Worm (Caenorhabditis elegans) whole organism, young adult: ENCODE measurements around the gene B0252.11.

Source experiments
- D2030.7 ChIP-seq: fragments of 200-800 bp; sonication (Bioruptor generic); IDR thresholded peaks from 2 replicates; pipeline ENCODE4 v1.3.6; 2022; ENCODE audit warnings: missing genetic modification reagents, missing genetic modification characterization, missing compliant biosample characterization
- F55B11.4 ChIP-seq: sonication (generic microtip); optimal IDR thresholded peaks from 2 replicates; lab custom pipeline; 2016; ENCODE audit warnings: missing compliant biosample characterization, missing genetic modification characterization, borderline replicate concordance; ENCODE audit not compliant: insufficient read depth
- F57C9.4 ChIP-seq: sonication (generic microtip); optimal IDR thresholded peaks from 2 replicates; lab custom pipeline; 2017; ENCODE audit warnings: mild to moderate bottlenecking, missing genetic modification characterization, missing compliant biosample characterization
- ama-1 ChIP-seq, 3 experiments: fragments of 150-350 bp in 1 of 3; sonication (generic microtip) in 2 of 3; optimal IDR thresholded peaks; 2 replicates each; lab custom pipeline; 2014 to 2018; ENCODE audit warnings: missing biosample characterization in 2 of 3, missing genetic modification characterization in 2 of 3, missing genetic modification reagents in 2 of 3
- attf-6 ChIP-seq: fragments of 200-800 bp; sonication (Bioruptor generic); IDR thresholded peaks from 2 replicates; pipeline ENCODE4 v1.3.6; 2022; ENCODE audit warnings: missing genetic modification reagents, missing genetic modification characterization, missing compliant biosample characterization
- ceh-58 ChIP-seq: fragments of 200-800 bp; sonication (Bioruptor generic); IDR thresholded peaks from 2 replicates; pipeline ENCODE4 v1.3.6; 2022; ENCODE audit warnings: missing genetic modification characterization, missing compliant biosample characterization
- dpff-1 ChIP-seq: sonication (generic microtip); optimal IDR thresholded peaks from 2 replicates; lab custom pipeline; 2017; ENCODE audit warnings: mild to moderate bottlenecking, missing genetic modification characterization, missing compliant biosample characterization
- let-526 ChIP-seq: fragments of 200-800 bp; sonication (Bioruptor generic); IDR thresholded peaks from 2 replicates; pipeline ENCODE4 v1.3.6; 2022; ENCODE audit warnings: missing genetic modification reagents, missing genetic modification characterization, missing compliant biosample characterization
- mes-4 ChIP-seq: sonication (generic microtip); optimal IDR thresholded peaks from 2 replicates; lab custom pipeline; 2016; ENCODE audit warnings: missing genotype, missing genetic modification characterization, missing compliant biosample characterization
- nhr-90 ChIP-seq: sonication (generic microtip); optimal IDR thresholded peaks from 2 replicates; lab custom pipeline; 2016; ENCODE audit warnings: missing genotype, mild to moderate bottlenecking, missing genetic modification characterization, missing compliant biosample characterization
- pha-4 ChIP-seq: fragments of 150-350 bp; sonication (generic microtip); optimal IDR thresholded peaks from 2 replicates; lab custom pipeline; 2014; ENCODE audit warnings: missing biosample characterization, missing genetic modification reagents, missing genetic modification characterization
- somi-1 ChIP-seq: fragments of 200-800 bp; sonication (Bioruptor generic); optimal IDR thresholded peaks from 2 replicates; lab custom pipeline; 2018; ENCODE audit warnings: mild to moderate bottlenecking, missing genetic modification characterization, missing compliant biosample characterization
- unc-62 ChIP-seq: fragments of 150-350 bp; optimal IDR thresholded peaks from 2 replicates; lab custom pipeline; 2014; ENCODE audit warnings: missing biosample characterization, missing genetic modification reagents, missing genetic modification characterization
- xnd-1 ChIP-seq: sonication (generic microtip); optimal IDR thresholded peaks from 2 replicates; lab custom pipeline; 2016; ENCODE audit warnings: missing genotype, missing genetic modification reagents, missing genetic modification characterization, missing compliant biosample characterization

- TF ChIP-seq ceh-58 (GFP tag; lab: Robert Waterston, UW) (no peak), ama-1 (optimal IDR thresholded peaks at IDR 0.05; lab: Kevin White, UChicago) (no peak), ama-1 (GFP tag; optimal IDR thresholded peaks at IDR 0.05; lab: Kevin White, UChicago) (no peak), mes-4 (tag; lab: Kevin White, UChicago) (no peak), let-526 (no peak), dpff-1 (tag; lab: Kevin White, UChicago) (no peak), D2030.7 (GFP tag; lab: Robert Waterston, UW) (no peak), pha-4 (tag; lab: Kevin White, UChicago) (no peak), somi-1 (GFP tag; lab: Kevin White, UChicago) (no peak), attf-6 (GFP tag; lab: Robert Waterston, UW) (no peak), F55B11.4 (tag; lab: Kevin White, UChicago) (no peak), F57C9.4 (tag; lab: Kevin White, UChicago) (no peak), unc-62 (no peak), nhr-90 (tag; lab: Kevin White, UChicago) (no peak), xnd-1 (tag; lab: Kevin White, UChicago) (no peak)
Observed at ce11 chrII:6955084-6955697, 37.6 kb upstream of the B0252.11 start.
